Worm (Caenorhabditis elegans) whole organism, L4 larva: ENCODE data around the gene C02H6.3.
"Not testable (repeated sequence)": the region's sequence is repeated elsewhere in the genome, so short reads cannot be mapped to it uniquely, and the experiment has no call there.

Source experiments
- F37D6.2 ChIP-seq: sonication (generic microtip); optimal IDR thresholded peaks from 2 replicates; lab custom pipeline; 2016; ENCODE audit warnings: mild to moderate bottlenecking, missing genetic modification characterization, missing compliant biosample characterization
- mdl-1 ChIP-seq, 2 experiments: fragments of 150-350 bp in 1 of 2; sonication (generic microtip) in 1 of 2; optimal IDR thresholded peaks; 2 replicates each; lab custom pipeline; 2014 to 2017; ENCODE audit warnings: missing biosample characterization in 2 of 2, missing genetic modification characterization in 2 of 2
- nhr-111 ChIP-seq: fragments of 200-800 bp; sonication (Bioruptor generic); optimal IDR thresholded peaks from 2 replicates; lab custom pipeline; 2018; ENCODE audit warnings: mild to moderate bottlenecking, missing genetic modification characterization, missing compliant biosample characterization
- nhr-28 ChIP-seq: fragments of 150-350 bp; optimal IDR thresholded peaks from 2 replicates; lab custom pipeline; 2014; ENCODE audit warnings: missing biosample characterization, missing genetic modification characterization
- skn-1 ChIP-seq: fragments of 150-350 bp; optimal IDR thresholded peaks from 2 replicates; lab custom pipeline; 2014; ENCODE audit warnings: missing biosample characterization, missing genetic modification characterization
- zfp-2 ChIP-seq: sonication (generic microtip); optimal IDR thresholded peaks from 2 replicates; lab custom pipeline; 2016; ENCODE audit warnings: mild to moderate bottlenecking, missing genetic modification characterization, missing compliant biosample characterization

DNA sequence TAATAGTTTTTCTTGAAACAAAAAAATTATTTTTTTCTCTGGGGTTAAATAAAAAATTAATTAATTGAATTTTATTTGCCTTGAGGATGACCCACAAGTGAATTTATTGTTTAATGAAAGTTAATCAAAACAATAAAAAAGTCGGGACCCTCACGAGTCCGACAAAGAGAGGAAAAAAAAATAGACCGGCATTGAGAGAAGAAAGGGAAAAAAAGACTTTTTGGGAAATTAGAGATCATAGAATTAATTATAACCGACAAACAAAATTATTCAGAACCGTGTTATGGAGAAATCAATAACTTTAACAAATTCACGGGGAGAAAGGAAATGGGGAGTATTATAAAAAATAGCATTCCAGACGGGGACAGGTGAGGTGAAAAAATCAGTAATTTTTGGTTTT, 50.4 kb downstream of the C02H6.3 start, which contains the start of gene F10G2.7:
- not testable (repeated sequence) for TF ChIP-seq nhr-111; skn-1; F37D6.2; zfp-2 (tag; lab: Kevin White, UChicago); mdl-1 (tag; optimal IDR thresholded peaks at IDR 0.05; lab: Kevin White, UChicago); nhr-28 (tag; lab: Kevin White, UChicago)
